Worm (Caenorhabditis elegans) whole organism, late embryonic: ENCODE data around the gene srg-33.

Experiments used
- nfya-1 ChIP-seq: sonication (generic microtip); optimal IDR thresholded peaks from 2 replicates; lab custom pipeline; 2017; ENCODE audit warnings: missing genetic modification characterization, mild to moderate bottlenecking, missing compliant biosample characterization, antibody characterized with exemption, moderate library complexity
- nhr-11 ChIP-seq: fragments of 150-350 bp; optimal IDR thresholded peaks from 2 replicates; lab custom pipeline; 2014; ENCODE audit warnings: missing biosample characterization, missing genetic modification characterization
- unc-55 ChIP-seq: sonication (generic microtip); optimal IDR thresholded peaks from 2 replicates; lab custom pipeline; 2017; ENCODE audit warnings: missing biosample characterization, missing genetic modification reagents, missing genetic modification characterization

ce11 chrV:8307013-8307412 lies 15.1 kb downstream of the srg-33 start:
- TF ChIP-seq nfya-1 (tag; lab: Kevin White, UChicago) (no peak), unc-55 (GFP tag; lab: Kevin White, UChicago) (no peak), nhr-11 (tag; lab: Kevin White, UChicago) (no peak)
